Fruit fly (Drosophila melanogaster) whole organism, wandering third instar larva: ENCODE results near the gene CG31525.

ENCODE experiments used
- Abd-B ChIP-seq: fragments of >200 bp; optimal IDR thresholded peaks from 2 replicates; lab custom pipeline; 2017; ENCODE audit warnings: missing biosample characterization, missing genetic modification characterization
- CG32264 ChIP-seq: fragments of 200-800 bp; sonication (Bioruptor generic); optimal IDR thresholded peaks from 2 replicates; lab custom pipeline; 2016; ENCODE audit warnings: missing biosample characterization, missing genetic modification characterization
- CrebA ChIP-seq: fragments of 200-800 bp; sonication (Bioruptor generic); optimal IDR thresholded peaks from 2 replicates; lab custom pipeline; 2016; ENCODE audit warnings: missing biosample characterization, mild to moderate bottlenecking, missing genetic modification characterization, borderline replicate concordance
- Dfd ChIP-seq: fragments of >200 bp; optimal IDR thresholded peaks from 2 replicates; lab custom pipeline; 2017; ENCODE audit warnings: missing biosample characterization, missing genetic modification characterization
- Dif ChIP-seq: fragments of 200-275, 200-300 bp; sonication (Bioruptor generic); optimal IDR thresholded peaks from 2 replicates; lab custom pipeline; 2018; ENCODE audit warnings: missing biosample characterization, missing genetic modification characterization; ENCODE audit not compliant: partially characterized antibody
- GATAd ChIP-seq: sonication (Bioruptor generic); optimal IDR thresholded peaks from 2 replicates; lab custom pipeline; 2016; ENCODE audit warnings: missing biosample characterization, missing genetic modification characterization
- HLH106 ChIP-seq: fragments of 200-800 bp; optimal IDR thresholded peaks from 3 replicates; lab custom pipeline; 2019; ENCODE audit warnings: missing biosample characterization, mild to moderate bottlenecking, missing genetic modification characterization, moderate library complexity
- Hnf4 ChIP-seq: fragments of 200-800 bp; sonication (Bioruptor generic); optimal IDR thresholded peaks from 2 replicates; lab custom pipeline; 2016; ENCODE audit warnings: missing biosample characterization, mild to moderate bottlenecking, missing genetic modification characterization
- Hr83 ChIP-seq: fragments of 200-300 bp; sonication (Bioruptor generic); optimal IDR thresholded peaks from 2 replicates; lab custom pipeline; 2016; ENCODE audit warnings: missing biosample characterization, mild to moderate bottlenecking, missing genetic modification characterization, moderate library complexity; ENCODE audit not compliant: poor library complexity, severe bottlenecking
- Jra ChIP-seq: sonication (Bioruptor generic); optimal IDR thresholded peaks from 2 replicates; lab custom pipeline; 2016; ENCODE audit warnings: missing biosample characterization, missing genetic modification characterization
- Mio ChIP-seq: sonication (Bioruptor generic); optimal IDR thresholded peaks from 2 replicates; lab custom pipeline; 2016; ENCODE audit warnings: missing biosample characterization, missing genetic modification characterization
- OdsH ChIP-seq: fragments of 200-800 bp; sonication (Bioruptor generic); optimal IDR thresholded peaks from 2 replicates; lab custom pipeline; 2016; ENCODE audit warnings: missing biosample characterization, mild to moderate bottlenecking, missing genetic modification characterization
- Rel ChIP-seq, 2 experiments: fragments of 200-800 bp; sonication (Bioruptor generic) in 1 of 2; optimal IDR thresholded peaks; 2 replicates in 1 of 2; 3 replicates in 1 of 2; lab custom pipeline; 2016 to 2019; ENCODE audit warnings: mild to moderate bottlenecking in 2 of 2, missing biosample characterization in 2 of 2, missing genetic modification characterization in 2 of 2, moderate library complexity in 1 of 2
- Vsx2 ChIP-seq: fragments of 200-300, 225-300 bp; sonication (Bioruptor generic); optimal IDR thresholded peaks from 2 replicates; lab custom pipeline; 2018; ENCODE audit warnings: missing biosample characterization, missing genetic modification characterization; ENCODE audit not compliant: partially characterized antibody
- brk ChIP-seq: fragments of 200-800 bp; sonication (Bioruptor generic); optimal IDR thresholded peaks from 2 replicates; lab custom pipeline; 2016; ENCODE audit warnings: missing biosample characterization, mild to moderate bottlenecking, missing genetic modification characterization
- dl ChIP-seq, 2 experiments: fragments of 175-275, 200-275 bp in 1 of 2; fragments of 200-275 bp in 1 of 2; sonication (Bioruptor generic); optimal IDR thresholded peaks; lab custom pipeline; 2018; ENCODE audit warnings: mild to moderate bottlenecking in 2 of 2, missing biosample characterization in 2 of 2, missing genetic modification characterization in 2 of 2, moderate library complexity in 2 of 2; ENCODE audit not compliant: partially characterized antibody in 2 of 2, insufficient read depth in 1 of 2
- dmrt93B ChIP-seq: fragments of 200-800 bp; sonication (Bioruptor generic); optimal IDR thresholded peaks from 2 replicates; lab custom pipeline; 2018; ENCODE audit warnings: missing biosample characterization, mild to moderate bottlenecking, missing genetic modification characterization
- ey ChIP-seq: fragments of 200-800 bp; sonication (Bioruptor generic); optimal IDR thresholded peaks from 2 replicates; lab custom pipeline; 2016; ENCODE audit warnings: missing biosample characterization, missing genetic modification characterization
- fru ChIP-seq: fragments of 200-800 bp; sonication (Bioruptor generic); optimal IDR thresholded peaks from 3 replicates; lab custom pipeline; 2016; ENCODE audit warnings: missing biosample characterization, mild to moderate bottlenecking, missing genetic modification characterization
- h ChIP-seq: fragments of 200-800 bp; sonication (Bioruptor generic); optimal IDR thresholded peaks from 3 replicates; lab custom pipeline; 2016; ENCODE audit warnings: missing biosample characterization, mild to moderate bottlenecking, missing genetic modification characterization
- lola ChIP-seq: fragments of >200 bp; optimal IDR thresholded peaks from 2 replicates; lab custom pipeline; 2017; ENCODE audit warnings: missing biosample characterization, missing genetic modification characterization
- pan ChIP-seq: fragments of >200 bp; optimal IDR thresholded peaks from 2 replicates; lab custom pipeline; 2017
- psq ChIP-seq: fragments of 200-800 bp; sonication (Bioruptor generic); optimal IDR thresholded peaks from 3 replicates; lab custom pipeline; 2017; ENCODE audit warnings: missing biosample characterization, mild to moderate bottlenecking, missing genetic modification characterization, moderate library complexity
- rgr ChIP-seq: fragments of 200-800 bp; sonication (Bioruptor generic); optimal IDR thresholded peaks from 3 replicates; lab custom pipeline; 2016; ENCODE audit warnings: missing biosample characterization, mild to moderate bottlenecking, missing genetic modification characterization
- sage ChIP-seq: fragments of 200-800 bp; sonication (Bioruptor generic); optimal IDR thresholded peaks from 2 replicates; lab custom pipeline; 2016; ENCODE audit warnings: missing biosample characterization, mild to moderate bottlenecking, missing genetic modification characterization
- sv ChIP-seq: fragments of 200-800 bp; sonication (Bioruptor generic); optimal IDR thresholded peaks from 3 replicates; lab custom pipeline; 2016; ENCODE audit warnings: missing biosample characterization, missing genetic modification characterization

CG31525 gene

dm6 chr3R:4471846-4472693, 45.2 kb downstream of the CG31525 start:
- no peak for TF ChIP-seq pan (lab: Kevin White, UChicago)
- TF ChIP-seq lola = no peak
- no peak for TF ChIP-seq OdsH (GFP tag; lab: Kevin White, UChicago)

dm6 chr3R:4472694-4472975, 45.8 kb downstream of the CG31525 start:
- TF ChIP-seq Rel (GFP tag; optimal IDR thresholded peaks at IDR 0.05; lab: Kevin White, UChicago) (no peak), Rel (tag; optimal IDR thresholded peaks at IDR 0.05; lab: Kevin White, UChicago) (peak; percentile 73), CG32264 (GFP tag; lab: Kevin White, UChicago) (no peak)
- TF ChIP-seq, all 38 proteins: peak for 1

- TF ChIP-seq dl (GFP tag; optimal IDR thresholded peaks at IDR 0.05; lab: Kevin White, UChicago; ENCODE audit: insufficient read depth in 1 of 2, partially characterized antibody in 2 of 2) = no peak
- TF ChIP-seq fru (GFP tag; lab: Kevin White, UChicago) = no peak
- no peak for TF ChIP-seq GATAd
- no peak for TF ChIP-seq sv (GFP tag; lab: Kevin White, UChicago)
- TF ChIP-seq Mio (GFP tag; lab: Kevin White, UChicago) = no peak
- no peak for TF ChIP-seq Dfd (GFP tag; lab: Kevin White, UChicago)
- no peak for TF ChIP-seq CG32264 (GFP tag; lab: Kevin White, UChicago)
- no peak for TF ChIP-seq h (GFP tag; lab: Kevin White, UChicago)
- no peak for TF ChIP-seq Abd-B (GFP tag; lab: Kevin White, UChicago)
- no peak for TF ChIP-seq sage (GFP tag; lab: Kevin White, UChicago)
- no peak for TF ChIP-seq brk (GFP tag; lab: Kevin White, UChicago)
- no peak for TF ChIP-seq HLH106 (tag; lab: Kevin White, UChicago)
- no peak for TF ChIP-seq Hr83
- no peak for TF ChIP-seq dmrt93B (GFP tag; lab: Kevin White, UChicago)
- no peak for TF ChIP-seq Vsx2 (GFP tag; lab: Kevin White, UChicago)
- no peak for TF ChIP-seq Hnf4 (GFP tag; lab: Kevin White, UChicago)
- no peak for TF ChIP-seq pan (lab: Kevin White, UChicago)
- TF ChIP-seq Jra = no peak
- TF ChIP-seq rgr (GFP tag; lab: Kevin White, UChicago) = no peak
- TF ChIP-seq Dif (GFP tag; lab: Kevin White, UChicago) = no peak
- TF ChIP-seq, all 38 proteins: peak for 0
These were observed 48.5 kb downstream of the CG31525 start for dm6 chr3R:4475378-4475777.

dm6 chr3R:4476004-4476403, 49.2 kb downstream of the CG31525 start:
- TF ChIP-seq sage (GFP tag; lab: Kevin White, UChicago) (no peak), Hr83 (no peak), Vsx2 (GFP tag; lab: Kevin White, UChicago) (no peak), sv (GFP tag; lab: Kevin White, UChicago) (no peak), fru (GFP tag; lab: Kevin White, UChicago) (no peak), Jra (no peak), psq (no peak), Dif (GFP tag; lab: Kevin White, UChicago) (no peak), ey (GFP tag; lab: Kevin White, UChicago) (no peak), Hnf4 (GFP tag; lab: Kevin White, UChicago) (no peak), CrebA (GFP tag; lab: Kevin White, UChicago) (no peak)
